Fruit fly (Drosophila melanogaster): ENCODE measurements around the gene CG6005.
A peak's percentile ranks its signal among the peaks of the same experiment; 100 is the strongest.

Gene CG6005

DNA sequence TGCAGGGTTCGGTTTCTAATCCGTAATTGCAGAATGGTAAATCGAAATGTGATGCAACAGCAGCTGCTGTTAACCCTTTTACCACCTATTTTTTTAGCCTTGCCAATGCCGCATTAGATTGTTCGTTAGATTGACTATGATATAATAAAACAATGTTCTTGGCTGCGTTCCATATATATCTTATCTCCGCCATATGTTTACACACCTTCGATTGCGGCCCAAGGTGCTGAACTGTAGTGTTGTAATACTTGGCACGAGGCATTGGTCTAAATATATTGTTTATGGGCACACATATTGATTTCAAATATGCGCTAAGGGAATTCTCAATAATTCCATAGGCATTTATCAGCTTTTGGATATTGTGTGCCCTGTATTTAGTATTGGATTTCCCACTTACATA lies 32.1 kb downstream of the CG6005 start:
- no peak for TF ChIP-seq CG5204 (GFP tag; optimal IDR thresholded peaks at IDR 0.05)
- TF ChIP-seq kay (GFP tag; ENCODE audit: borderline replicate concordance), result peak; percentile 8
- no peak for TF ChIP-seq Hr96 (GFP tag; optimal IDR thresholded peaks at IDR 0.05)
- no peak for TF ChIP-seq bab1 (GFP tag; optimal IDR thresholded peaks at IDR 0.05)
- TF ChIP-seq CG1620 (GFP tag; optimal IDR thresholded peaks at IDR 0.05), result no peak

DNA sequence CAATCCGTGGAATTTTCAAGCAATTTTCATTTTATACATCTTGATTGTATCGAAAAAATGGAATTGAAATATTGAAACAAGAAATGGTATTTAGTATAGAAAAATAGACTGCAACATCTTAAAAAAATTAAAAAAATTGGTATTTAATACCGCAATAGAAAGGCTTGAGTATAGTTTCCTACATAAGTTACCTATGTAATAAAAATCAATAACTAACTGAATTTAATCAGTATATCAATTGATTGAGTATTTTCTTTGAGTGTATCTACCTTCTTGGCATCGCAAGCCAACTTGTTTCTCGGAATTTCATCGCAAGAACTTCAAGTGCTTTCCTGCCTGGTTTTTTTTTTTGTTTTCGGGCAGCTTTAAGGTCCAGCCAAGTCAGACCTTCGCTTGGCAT lies 33.3 kb downstream of the CG6005 start:
- TF ChIP-seq CG7045 (GFP tag; optimal IDR thresholded peaks at IDR 0.05) (no peak), Crg-1 (GFP tag; optimal IDR thresholded peaks at IDR 0.05) (no peak), kay (GFP tag; ENCODE audit: borderline replicate concordance) (no peak), CG33017 (tag; optimal IDR thresholded peaks at IDR 0.05) (no peak), Mnt (GFP tag; optimal IDR thresholded peaks at IDR 0.05) (no peak), toe (GFP tag; optimal IDR thresholded peaks at IDR 0.05) (no peak), cnc (optimal IDR thresholded peaks at IDR 0.05) (no peak), CG14711 (tag; optimal IDR thresholded peaks at IDR 0.05) (no peak), CG1620 (GFP tag; optimal IDR thresholded peaks at IDR 0.05) (no peak), CG11617 (GFP tag; optimal IDR thresholded peaks at IDR 0.05) (no peak), CG7101 (tag; optimal IDR thresholded peaks at IDR 0.05) (no peak), tj (GFP tag; optimal IDR thresholded peaks at IDR 0.05) (no peak)

DNA sequence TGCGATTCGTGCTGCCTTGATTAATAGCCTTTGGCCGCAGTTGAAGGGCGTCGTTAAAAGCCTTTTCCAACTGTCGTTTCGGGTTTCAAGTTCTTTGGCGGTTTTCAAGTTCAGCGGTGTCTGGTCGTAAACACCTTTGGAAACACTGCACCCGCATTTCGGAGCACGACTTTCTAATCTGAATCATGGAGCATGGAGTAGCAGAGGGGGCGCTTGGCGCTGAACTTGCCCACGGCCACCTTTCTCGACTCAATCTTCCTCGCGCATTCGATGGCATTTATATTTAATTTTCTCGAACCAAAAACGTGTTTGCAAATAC lies 34.1 kb downstream of the CG6005 start:
- TF ChIP-seq Mnt (GFP tag; optimal IDR thresholded peaks at IDR 0.05) (no peak), CG7045 (GFP tag; optimal IDR thresholded peaks at IDR 0.05) (no peak), ovo (GFP tag; optimal IDR thresholded peaks at IDR 0.05) (no peak), toe (GFP tag; optimal IDR thresholded peaks at IDR 0.05) (no peak), CG12768 (GFP tag; optimal IDR thresholded peaks at IDR 0.05) (no peak), Crg-1 (GFP tag; optimal IDR thresholded peaks at IDR 0.05) (no peak), CG11617 (GFP tag; optimal IDR thresholded peaks at IDR 0.05) (no peak), CG5204 (GFP tag; optimal IDR thresholded peaks at IDR 0.05) (no peak), pad (GFP tag; optimal IDR thresholded peaks at IDR 0.05) (no peak), cic (GFP tag; optimal IDR thresholded peaks at IDR 0.05) (no peak), CG33017 (tag; optimal IDR thresholded peaks at IDR 0.05) (no peak), bab1 (GFP tag; optimal IDR thresholded peaks at IDR 0.05) (no peak), tj (GFP tag; optimal IDR thresholded peaks at IDR 0.05) (no peak), CG1620 (GFP tag; optimal IDR thresholded peaks at IDR 0.05) (no peak), CG7101 (tag; optimal IDR thresholded peaks at IDR 0.05) (no peak), CG14711 (tag; optimal IDR thresholded peaks at IDR 0.05) (no peak), cnc (optimal IDR thresholded peaks at IDR 0.05) (no peak)

DNA sequence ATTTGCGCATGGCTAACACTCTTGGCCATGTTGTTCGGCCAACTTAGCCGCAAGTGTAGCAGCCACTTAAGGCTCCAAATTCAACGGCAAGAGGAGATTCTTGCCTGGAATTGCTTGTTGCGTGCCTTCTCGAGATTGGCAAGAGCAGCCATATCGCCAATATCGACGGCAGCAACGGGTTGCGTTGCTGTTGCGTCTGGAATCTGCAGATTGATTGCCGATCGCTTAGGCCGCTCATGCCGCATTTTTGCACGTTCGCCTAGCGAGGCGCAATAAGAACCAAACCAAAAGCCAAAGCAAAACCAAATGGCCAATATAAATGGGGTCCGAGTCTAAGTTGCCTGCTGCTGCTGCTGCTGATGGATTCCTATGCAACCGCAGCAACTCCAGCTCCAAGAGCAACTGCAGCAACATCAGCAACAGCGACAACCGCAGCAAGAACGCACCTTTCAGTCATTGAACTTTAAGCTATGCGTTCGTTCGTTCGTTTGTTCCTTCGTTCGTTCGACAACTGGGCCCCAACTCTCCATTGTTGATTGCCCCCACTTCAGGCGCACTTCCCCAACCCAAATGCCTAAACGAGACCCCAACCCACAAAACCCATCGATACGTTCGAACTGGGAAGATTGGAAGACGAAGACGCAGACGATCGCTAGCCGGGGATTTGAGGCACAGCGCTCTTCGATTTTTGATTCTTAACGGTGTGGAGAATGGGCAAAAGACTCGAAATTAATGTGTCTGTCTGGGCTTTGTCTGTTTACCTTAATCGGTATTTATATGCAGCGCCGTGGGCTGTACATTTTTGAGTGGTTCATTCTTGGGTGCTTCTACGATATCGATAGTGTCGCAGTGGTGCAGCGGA lies 34.6 kb downstream of the CG6005 start:
- TF ChIP-seq Clk (GFP tag; optimal IDR thresholded peaks at IDR 0.05) (no peak), CG11617 (GFP tag; optimal IDR thresholded peaks at IDR 0.05) (no peak), CG7101 (tag; optimal IDR thresholded peaks at IDR 0.05) (no peak), cic (GFP tag; optimal IDR thresholded peaks at IDR 0.05) (no peak), CG14711 (tag; optimal IDR thresholded peaks at IDR 0.05) (no peak)

DNA sequence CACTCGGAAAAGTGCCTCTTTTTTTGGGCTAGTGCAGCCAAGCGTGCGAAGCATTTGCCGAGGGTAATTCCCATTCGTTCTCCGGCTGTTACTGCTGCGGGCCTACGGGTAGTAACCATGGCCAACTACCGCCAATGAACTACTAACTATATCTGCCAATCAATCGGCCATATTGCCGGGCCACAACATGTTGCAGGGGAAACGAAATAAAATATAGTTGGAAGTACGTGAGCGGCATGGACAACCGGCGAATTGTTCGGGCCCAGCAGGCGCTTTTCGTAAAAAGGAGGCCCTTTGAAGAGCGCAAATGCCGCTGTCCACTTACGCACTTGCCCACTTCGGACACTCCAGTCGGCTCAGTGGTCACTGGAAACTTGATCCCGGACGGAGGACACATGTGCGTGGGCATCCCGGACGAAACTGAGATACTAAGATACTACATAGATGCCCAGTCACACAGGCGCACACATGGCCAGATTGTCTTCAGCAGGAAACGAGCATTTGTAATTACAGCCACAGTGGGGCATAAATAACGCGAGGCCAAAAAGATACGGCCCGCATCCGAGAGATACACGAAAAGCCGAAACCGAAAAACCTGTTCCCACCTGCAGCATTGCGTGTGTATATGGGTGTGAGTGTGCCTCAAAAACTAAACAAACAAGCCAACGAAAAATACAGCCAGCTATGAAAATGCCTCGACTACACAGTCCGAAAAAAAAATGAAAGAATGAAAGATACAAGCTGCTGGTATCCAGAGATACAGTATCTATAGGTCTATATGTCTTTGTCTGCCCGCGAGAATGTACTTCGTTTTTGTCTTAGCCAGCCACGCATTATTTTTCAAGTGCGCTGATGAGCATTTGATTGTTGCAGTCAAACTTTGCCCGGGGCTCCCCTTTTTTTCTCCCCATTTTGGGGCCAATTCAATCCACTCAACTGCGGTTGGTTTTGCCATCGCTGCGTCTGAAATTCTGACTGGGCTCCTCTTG lies 36.1 kb downstream of the CG6005 start:
- no peak for TF ChIP-seq tj (GFP tag; optimal IDR thresholded peaks at IDR 0.05)
- no peak for TF ChIP-seq Mnt (GFP tag; optimal IDR thresholded peaks at IDR 0.05)
- TF ChIP-seq CG7101 (tag; optimal IDR thresholded peaks at IDR 0.05), result no peak
- no peak for TF ChIP-seq CG12768 (GFP tag; optimal IDR thresholded peaks at IDR 0.05)
- no peak for TF ChIP-seq ovo (GFP tag; optimal IDR thresholded peaks at IDR 0.05)
- no peak for TF ChIP-seq CG7045 (GFP tag; optimal IDR thresholded peaks at IDR 0.05)
- TF ChIP-seq kay (GFP tag; ENCODE audit: borderline replicate concordance), result no peak
- TF ChIP-seq CG33017 (tag; optimal IDR thresholded peaks at IDR 0.05), result no peak
- TF ChIP-seq CG11617 (GFP tag; optimal IDR thresholded peaks at IDR 0.05), result no peak
- no peak for TF ChIP-seq Crg-1 (GFP tag; optimal IDR thresholded peaks at IDR 0.05)
- no peak for TF ChIP-seq CG5204 (GFP tag; optimal IDR thresholded peaks at IDR 0.05)
- no peak for TF ChIP-seq bab1 (GFP tag; optimal IDR thresholded peaks at IDR 0.05)
- no peak for TF ChIP-seq toe (GFP tag; optimal IDR thresholded peaks at IDR 0.05)
- no peak for TF ChIP-seq cic (GFP tag; optimal IDR thresholded peaks at IDR 0.05)
- no peak for TF ChIP-seq CG1620 (GFP tag; optimal IDR thresholded peaks at IDR 0.05)
- TF ChIP-seq CG14711 (tag; optimal IDR thresholded peaks at IDR 0.05), result no peak
- no peak for TF ChIP-seq Clk (GFP tag; optimal IDR thresholded peaks at IDR 0.05)
- TF ChIP-seq pad (GFP tag; optimal IDR thresholded peaks at IDR 0.05), result no peak
- TF ChIP-seq Hr96 (GFP tag; optimal IDR thresholded peaks at IDR 0.05), result no peak
- no peak for TF ChIP-seq cnc (optimal IDR thresholded peaks at IDR 0.05)
